Worm (Caenorhabditis elegans): ENCODE results near the gene gstk-2.

DNA sequence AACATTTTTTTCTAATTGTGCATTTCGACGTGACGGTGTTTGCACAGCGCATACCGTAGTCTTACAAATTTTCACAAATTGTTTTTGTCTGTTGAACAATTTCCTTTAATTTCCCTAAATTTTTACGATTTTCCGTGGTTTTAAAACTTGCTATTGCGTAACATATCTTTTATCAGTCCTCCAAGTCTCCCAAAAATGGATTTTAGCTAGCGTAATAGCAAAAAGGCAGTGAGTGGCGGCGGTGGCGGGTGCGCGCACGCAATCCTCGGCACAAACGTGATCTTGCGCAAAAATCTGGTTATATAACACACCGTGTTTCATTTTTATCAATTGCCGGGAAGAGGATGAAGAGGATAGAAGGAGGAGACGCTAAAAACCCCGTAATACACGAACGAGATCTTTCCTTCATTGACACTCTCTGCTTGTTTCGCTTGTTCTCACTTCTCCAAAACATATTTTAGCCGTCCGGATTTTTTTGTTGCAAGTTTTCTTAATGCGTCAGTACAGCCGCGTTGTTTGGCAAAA, 5.8 kb downstream of the gstk-2 start:
- TF ChIP-seq nhr-11 (tag; optimal IDR thresholded peaks at IDR 0.05) (no peak), unc-62 (GFP tag; optimal IDR thresholded peaks at IDR 0.05) (no peak), lin-39 (tag; optimal IDR thresholded peaks at IDR 0.05) (no peak), F13H6.1 (tag; optimal IDR thresholded peaks at IDR 0.05) (no peak), ama-1 (optimal IDR thresholded peaks at IDR 0.05) (no peak), elt-3 (tag; optimal IDR thresholded peaks at IDR 0.05) (no peak), ztf-1 (GFP tag; conservative IDR thresholded peaks at IDR 0.05) (no peak), ceh-82 (tag; optimal IDR thresholded peaks at IDR 0.05) (no peak), nhr-77 (tag; optimal IDR thresholded peaks at IDR 0.05) (no peak), ceh-16 (tag; optimal IDR thresholded peaks at IDR 0.05) (no peak)
